Worm (Caenorhabditis elegans) whole organism, young adult: ENCODE results near the gene srx-48.

Source experiments
- B0019.2 ChIP-seq: fragments of 200-800 bp; sonication (Bioruptor generic); conservative IDR thresholded peaks from 2 replicates; pipeline ENCODE4 v1.3.6; 2022; ENCODE audit warnings: missing genetic modification reagents, missing genetic modification characterization, missing compliant biosample characterization
- B0261.1 ChIP-seq: sonication (generic microtip); optimal IDR thresholded peaks from 2 replicates; lab custom pipeline; 2016; ENCODE audit warnings: mild to moderate bottlenecking, missing genetic modification characterization, moderate library complexity, missing compliant biosample characterization
- C17E4.6 ChIP-seq: fragments of 200-800 bp; sonication (Bioruptor generic); IDR thresholded peaks from 2 replicates; pipeline ENCODE4 v1.3.6; 2022; ENCODE audit warnings: missing genetic modification reagents, missing genetic modification characterization, missing compliant biosample characterization
- F22D6.2 ChIP-seq: sonication (generic microtip); optimal IDR thresholded peaks from 2 replicates; lab custom pipeline; 2016; ENCODE audit warnings: mild to moderate bottlenecking, missing genetic modification characterization, missing compliant biosample characterization
- F49E8.2 ChIP-seq: sonication (generic microtip); optimal IDR thresholded peaks from 3 replicates; lab custom pipeline; 2017; ENCODE audit warnings: missing genetic modification characterization, mild to moderate bottlenecking, missing compliant biosample characterization, antibody characterized with exemption, moderate library complexity; ENCODE audit not compliant: insufficient read depth
- F52B5.7 ChIP-seq: sonication (generic microtip); optimal IDR thresholded peaks from 2 replicates; lab custom pipeline; 2016; ENCODE audit warnings: mild to moderate bottlenecking, missing genetic modification characterization, missing compliant biosample characterization
- F57C9.4 ChIP-seq: sonication (generic microtip); optimal IDR thresholded peaks from 2 replicates; lab custom pipeline; 2017; ENCODE audit warnings: mild to moderate bottlenecking, missing genetic modification characterization, missing compliant biosample characterization
- Y53F4B.3 ChIP-seq: fragments of 200-800 bp; sonication (Bioruptor generic); IDR thresholded peaks from 2 replicates; pipeline ENCODE4 v1.3.6; 2022; ENCODE audit warnings: missing genetic modification reagents, missing genetic modification characterization, missing compliant biosample characterization
- Y53G8AR.9 ChIP-seq: fragments of 200-800 bp; sonication (Bioruptor generic); conservative IDR thresholded peaks from 2 replicates; pipeline ENCODE4 v1.3.6; 2022; ENCODE audit warnings: missing genetic modification reagents, missing genetic modification characterization, missing compliant biosample characterization
- aptf-3 ChIP-seq: fragments of 200-800 bp; sonication (Bioruptor generic); IDR thresholded peaks from 2 replicates; pipeline ENCODE4 v1.3.6; 2022; ENCODE audit warnings: missing genetic modification characterization, missing compliant biosample characterization
- attf-3 ChIP-seq: fragments of 200-800 bp; sonication (Bioruptor generic); conservative IDR thresholded peaks from 2 replicates; pipeline ENCODE4 v1.3.6; 2022; ENCODE audit warnings: missing genetic modification reagents, missing genetic modification characterization, missing compliant biosample characterization
- ceh-100 ChIP-seq: fragments of 200-800 bp; sonication (Bioruptor generic); IDR thresholded peaks from 2 replicates; pipeline ENCODE4 v1.3.6; 2022; ENCODE audit warnings: missing genetic modification reagents, missing genetic modification characterization, missing compliant biosample characterization
- ceh-79 ChIP-seq: sonication (generic microtip); optimal IDR thresholded peaks from 2 replicates; lab custom pipeline; 2017; ENCODE audit warnings: mild to moderate bottlenecking, missing genetic modification characterization, missing compliant biosample characterization
- die-1 ChIP-seq: sonication (generic microtip); optimal IDR thresholded peaks from 2 replicates; lab custom pipeline; 2016; ENCODE audit warnings: missing genotype, mild to moderate bottlenecking, missing genetic modification characterization, missing compliant biosample characterization
- egl-18 ChIP-seq: fragments of 200-800 bp; sonication (Bioruptor generic); IDR thresholded peaks from 2 replicates; pipeline ENCODE4 v1.3.6; 2022; ENCODE audit warnings: missing genetic modification reagents, missing genetic modification characterization, missing compliant biosample characterization
- egl-44 ChIP-seq: fragments of 200-800 bp; sonication (Bioruptor generic); IDR thresholded peaks from 2 replicates; pipeline ENCODE4 v1.3.6; 2022; ENCODE audit warnings: missing genetic modification reagents, missing genetic modification characterization, missing compliant biosample characterization
- egrh-3 ChIP-seq: fragments of 200-800 bp; sonication (Bioruptor generic); IDR thresholded peaks from 2 replicates; pipeline ENCODE4 v1.3.6; 2022; ENCODE audit warnings: missing genetic modification reagents, missing genetic modification characterization, missing compliant biosample characterization
- hlh-12 ChIP-seq: sonication (generic microtip); optimal IDR thresholded peaks from 2 replicates; lab custom pipeline; 2016; ENCODE audit warnings: missing genetic modification characterization, missing compliant biosample characterization
- hmg-20 ChIP-seq: fragments of 200-800 bp; sonication (Bioruptor generic); IDR thresholded peaks from 2 replicates; pipeline ENCODE4 v1.3.6; 2022; ENCODE audit warnings: missing genetic modification reagents, missing genetic modification characterization, missing compliant biosample characterization
- hrde-1 ChIP-seq: sonication (generic microtip); optimal IDR thresholded peaks from 2 replicates; lab custom pipeline; 2016; ENCODE audit warnings: missing genetic modification characterization, mild to moderate bottlenecking, missing compliant biosample characterization, moderate library complexity, missing genotype, missing genetic modification reagents, borderline replicate concordance
- hsf-1 ChIP-seq: fragments of 200-800 bp; sonication (Bioruptor generic); IDR thresholded peaks from 2 replicates; pipeline ENCODE4 v1.3.6; 2022; ENCODE audit warnings: missing genetic modification reagents, missing genetic modification characterization, missing compliant biosample characterization
- lag-1 ChIP-seq: fragments of 200-800 bp; sonication (Bioruptor generic); IDR thresholded peaks from 2 replicates; pipeline ENCODE4 v1.3.6; 2022; ENCODE audit warnings: missing genetic modification reagents, missing genetic modification characterization, missing compliant biosample characterization
- let-607 ChIP-seq, 2 experiments: fragments of 200-800 bp in 1 of 2; sonication (Bioruptor generic) in 1 of 2; sonication (generic microtip) in 1 of 2; optimal IDR thresholded peaks; 2 replicates each; lab custom pipeline; 2016 to 2018; ENCODE audit warnings: mild to moderate bottlenecking in 2 of 2, missing compliant biosample characterization in 2 of 2, missing genetic modification characterization in 2 of 2, moderate library complexity in 2 of 2, missing genotype in 1 of 2
- lin-40 ChIP-seq: sonication (generic microtip); optimal IDR thresholded peaks from 2 replicates; lab custom pipeline; 2016; ENCODE audit warnings: missing genetic modification characterization, mild to moderate bottlenecking, missing compliant biosample characterization, missing genotype, missing genetic modification reagents
- madf-6 ChIP-seq: fragments of 200-800 bp; sonication (Bioruptor generic); IDR thresholded peaks from 2 replicates; pipeline ENCODE4 v1.3.6; 2022; ENCODE audit warnings: missing genetic modification reagents, missing genetic modification characterization, missing compliant biosample characterization
- nfya-1 ChIP-seq: sonication (generic microtip); optimal IDR thresholded peaks from 2 replicates; lab custom pipeline; 2017; ENCODE audit warnings: antibody characterized with exemption, missing compliant biosample characterization, missing genetic modification characterization, borderline replicate concordance; ENCODE audit not compliant: insufficient read depth
- nhr-120 ChIP-seq: fragments of 200-800 bp; sonication (Bioruptor generic); IDR thresholded peaks from 2 replicates; pipeline ENCODE4 v1.3.6; 2022; ENCODE audit warnings: missing genetic modification characterization, missing compliant biosample characterization
- nhr-179 ChIP-seq: sonication (generic microtip); optimal IDR thresholded peaks from 2 replicates; lab custom pipeline; 2016; ENCODE audit warnings: mild to moderate bottlenecking, missing genetic modification characterization, missing compliant biosample characterization
- pbrm-1 ChIP-seq: fragments of 200-800 bp; sonication (Bioruptor generic); IDR thresholded peaks from 2 replicates; pipeline ENCODE4 v1.3.6; 2022; ENCODE audit warnings: missing genetic modification reagents, missing genetic modification characterization, missing compliant biosample characterization
- pha-4 ChIP-seq: fragments of 150-350 bp; sonication (generic microtip); optimal IDR thresholded peaks from 2 replicates; lab custom pipeline; 2014; ENCODE audit warnings: missing biosample characterization, missing genetic modification reagents, missing genetic modification characterization
- rcor-1 ChIP-seq: fragments of 200-800 bp; sonication (Bioruptor generic); IDR thresholded peaks from 2 replicates; pipeline ENCODE4 v1.3.6; 2022; ENCODE audit warnings: missing genetic modification reagents, missing genetic modification characterization, missing compliant biosample characterization
- rec-8 ChIP-seq, 2 experiments: sonication (generic microtip); optimal IDR thresholded peaks; 2 replicates each; lab custom pipeline; 2016; ENCODE audit warnings: mild to moderate bottlenecking in 2 of 2, missing genetic modification characterization in 2 of 2, missing genetic modification reagents in 2 of 2, missing genotype in 2 of 2, missing biosample characterization in 1 of 2, missing compliant biosample characterization in 1 of 2, moderate library complexity in 1 of 2
- sdz-38 ChIP-seq: sonication (generic microtip); optimal IDR thresholded peaks from 2 replicates; lab custom pipeline; 2016; ENCODE audit warnings: missing genotype, missing genetic modification characterization, missing compliant biosample characterization
- snpc-1.1 ChIP-seq: sonication (generic microtip); optimal IDR thresholded peaks from 2 replicates; lab custom pipeline; 2017; ENCODE audit warnings: missing genetic modification characterization, mild to moderate bottlenecking, missing compliant biosample characterization, antibody characterized with exemption, moderate library complexity, missing genotype, missing genetic modification reagents; ENCODE audit not compliant: insufficient read depth
- tbp1 ChIP-seq: fragments of 200-800 bp; sonication (Bioruptor generic); optimal IDR thresholded peaks from 2 replicates; lab custom pipeline; 2018; ENCODE audit warnings: mild to moderate bottlenecking, missing genetic modification characterization, missing compliant biosample characterization
- tbx-9 ChIP-seq: sonication (generic microtip); optimal IDR thresholded peaks from 2 replicates; lab custom pipeline; 2016; ENCODE audit warnings: borderline replicate concordance, missing genetic modification characterization, inconsistent platforms, missing compliant biosample characterization
- unc-130 ChIP-seq: sonication (generic microtip); optimal IDR thresholded peaks from 2 replicates; lab custom pipeline; 2016; ENCODE audit warnings: missing genetic modification reagents, missing genetic modification characterization, missing compliant biosample characterization
- ztf-22 ChIP-seq: fragments of 200-800 bp; sonication (Bioruptor generic); optimal IDR thresholded peaks from 2 replicates; lab custom pipeline; 2018; ENCODE audit warnings: mild to moderate bottlenecking, missing genetic modification characterization, moderate library complexity, missing compliant biosample characterization
- ztf-6 ChIP-seq: fragments of 200-800 bp; sonication (Bioruptor generic); IDR thresholded peaks from 2 replicates; pipeline ENCODE4 v1.3.6; 2022; ENCODE audit warnings: missing genetic modification reagents, missing genetic modification characterization, missing compliant biosample characterization

srx-48 gene

DNA sequence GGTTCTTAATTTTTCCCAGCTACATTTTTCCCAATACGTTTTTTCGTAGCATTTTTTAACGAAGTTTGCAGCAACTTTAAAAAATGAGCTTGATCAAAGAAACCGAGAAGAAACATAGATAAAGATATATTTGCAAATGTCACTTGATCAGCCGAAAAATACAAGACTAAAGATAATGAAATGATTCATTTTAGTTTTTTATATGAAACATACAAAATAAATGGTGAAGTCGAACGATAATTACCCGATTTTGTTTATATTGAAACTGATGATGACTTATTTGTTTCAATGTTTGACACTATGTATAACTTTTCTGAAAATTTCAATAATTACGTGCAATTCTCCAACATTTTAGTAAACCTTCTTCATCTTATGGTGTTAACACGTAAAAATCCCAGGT is 35.2 kb downstream of the srx-48 start, which contains the start of gene srw-22:
Gene srw-22, plus strand, starts transcription at position 301 of the 400 bp plus-strand sequence.
- TF ChIP-seq C17E4.6 = no peak
- TF ChIP-seq unc-130 = no peak
- no peak for TF ChIP-seq egrh-3 (GFP tag; lab: Robert Waterston, UW)
- TF ChIP-seq rcor-1 (GFP tag; lab: Robert Waterston, UW) = no peak
- TF ChIP-seq Y53G8AR.9 (GFP tag; lab: Robert Waterston, UW) = no peak
- no peak for TF ChIP-seq sdz-38 (tag; lab: Kevin White, UChicago)
- no peak for TF ChIP-seq snpc-1.1
- TF ChIP-seq ztf-6 = no peak
- TF ChIP-seq hsf-1 (GFP tag; lab: Robert Waterston, UW) = no peak
- no peak for TF ChIP-seq B0261.1 (tag; lab: Kevin White, UChicago)
- TF ChIP-seq F22D6.2 (tag; lab: Kevin White, UChicago) = no peak
- no peak for TF ChIP-seq let-607 (tag; optimal IDR thresholded peaks at IDR 0.05; lab: Kevin White, UChicago)
- TF ChIP-seq hlh-12 (tag; lab: Kevin White, UChicago) = no peak
- no peak for TF ChIP-seq pbrm-1
- TF ChIP-seq nhr-120 = no peak
- TF ChIP-seq nfya-1 (tag; lab: Kevin White, UChicago) = no peak
- TF ChIP-seq tbp1 (GFP tag; lab: Kevin White, UChicago) = no peak
- TF ChIP-seq ztf-22 (GFP tag; lab: Kevin White, UChicago) = no peak

DNA sequence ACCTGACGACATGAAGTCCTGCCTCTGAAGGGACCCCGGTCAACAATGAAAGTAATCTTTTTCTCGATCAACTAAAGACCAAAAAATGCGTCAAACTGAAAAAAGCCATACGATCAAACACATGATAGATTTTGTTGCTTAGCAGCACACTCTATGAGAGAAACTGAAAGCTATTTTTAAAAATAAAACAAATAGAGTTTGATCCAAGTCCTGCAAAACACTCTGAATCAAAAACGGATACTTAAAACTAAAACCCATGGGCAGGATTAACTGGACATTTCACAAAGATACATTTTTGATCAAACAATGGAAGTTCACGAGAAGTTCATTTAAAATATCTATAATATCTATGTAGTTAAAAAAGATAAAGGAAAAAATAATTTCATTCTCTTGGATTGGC is 36.1 kb downstream of the srx-48 start, which contains the start of gene T10H4.13:
Gene T10H4.13, minus strand, starts transcription at position 101 of the 400 bp plus-strand sequence.
- TF ChIP-seq madf-6 (GFP tag; lab: Robert Waterston, UW) (no peak), die-1 (no peak), hrde-1 (tag; lab: Kevin White, UChicago) (no peak), ztf-6 (no peak), egl-18 (GFP tag; lab: Robert Waterston, UW) (no peak), tbx-9 (tag; lab: Kevin White, UChicago) (no peak), rec-8 (tag; optimal IDR thresholded peaks at IDR 0.05; lab: Kevin White, UChicago) (no peak), lag-1 (no peak), hmg-20 (GFP tag; lab: Robert Waterston, UW) (no peak), F49E8.2 (tag; lab: Kevin White, UChicago) (no peak), aptf-3 (GFP tag; lab: Robert Waterston, UW) (no peak)
- TF ChIP-seq, all 124 proteins: peak for 0

DNA sequence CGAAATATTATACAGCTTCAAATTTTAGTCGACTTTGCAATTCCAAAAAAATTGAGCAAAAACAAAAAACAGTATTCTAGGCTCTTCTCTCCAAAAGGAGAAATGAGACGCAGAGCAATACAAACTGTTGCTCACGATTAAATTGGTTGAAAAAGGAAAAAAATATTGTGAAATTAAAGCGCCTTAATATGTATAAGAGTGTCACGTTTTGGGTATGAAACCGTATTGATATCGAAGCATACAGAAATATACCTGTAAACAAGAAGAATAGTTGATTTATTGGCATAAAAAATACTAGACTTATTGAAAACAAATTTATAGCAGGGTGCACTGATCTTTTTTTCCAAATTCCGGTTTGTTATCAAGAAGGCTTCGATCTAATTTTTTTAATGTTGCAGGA is 37.7 kb downstream of the srx-48 start, which contains the start of gene M01B2.13:
Gene M01B2.13, minus strand, starts transcription at position 101 of the 400 bp plus-strand sequence.
- no peak for TF ChIP-seq egl-44 (GFP tag; lab: Robert Waterston, UW)
- no peak for TF ChIP-seq pha-4 (tag; lab: Kevin White, UChicago)
- no peak for TF ChIP-seq Y53F4B.3

DNA sequence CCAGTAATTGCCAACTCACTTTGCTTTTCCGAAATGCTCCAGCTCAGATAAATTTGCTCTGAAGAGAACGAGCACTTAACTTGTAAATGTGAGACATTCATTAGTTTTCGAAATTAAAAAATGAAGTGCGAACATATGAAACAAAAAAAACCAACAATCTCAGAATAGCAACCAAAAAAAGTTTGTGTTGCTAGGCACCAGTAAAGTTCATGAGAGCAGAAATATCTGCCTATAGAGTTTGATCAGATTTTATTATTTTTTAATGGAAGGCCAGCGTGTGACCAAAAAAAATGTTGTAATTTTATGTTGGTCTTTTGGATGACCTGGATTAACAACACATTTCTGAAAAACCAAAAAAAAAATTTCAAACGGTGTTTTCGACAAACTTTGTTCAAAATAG is 39.4 kb downstream of the srx-48 start, which contains the start of gene M01B2.12:
Gene M01B2.12, minus strand, starts transcription at position 101 of the 400 bp plus-strand sequence.
- no peak for TF ChIP-seq attf-3
- no peak for TF ChIP-seq nhr-179
- no peak for TF ChIP-seq B0019.2 (GFP tag; lab: Robert Waterston, UW)
- no peak for TF ChIP-seq rcor-1 (GFP tag; lab: Robert Waterston, UW)
- TF ChIP-seq F57C9.4 (tag; lab: Kevin White, UChicago) = no peak
- TF ChIP-seq lin-40 = no peak
- TF ChIP-seq ceh-100 = no peak
- TF ChIP-seq madf-6 (GFP tag; lab: Robert Waterston, UW) = no peak
- no peak for TF ChIP-seq F52B5.7 (tag; lab: Kevin White, UChicago)
- TF ChIP-seq ceh-79 (tag; lab: Kevin White, UChicago) = no peak
- TF ChIP-seq lag-1 = no peak
- TF ChIP-seq tbx-9 (tag; lab: Kevin White, UChicago) = no peak
